Fruit fly (Drosophila melanogaster) whole organism: ENCODE results near the gene Sh3beta.

Source experiments
- CG8478 ChIP-seq: fragments of >200 bp; optimal IDR thresholded peaks from 2 replicates; lab custom pipeline; 2018; ENCODE audit warnings: inconsistent platforms
- Dll ChIP-seq: fragments of >200 bp; optimal IDR thresholded peaks from 2 replicates; lab custom pipeline; 2017
- EcR ChIP-seq, 2 experiments: fragments of >200 bp; optimal IDR thresholded peaks; 2 replicates each; lab custom pipeline; 2017; ENCODE audit warnings: missing biosample characterization in 2 of 2, missing genetic modification characterization in 2 of 2, missing genetic modification reagents in 2 of 2
- pan ChIP-seq: fragments of >200 bp; optimal IDR thresholded peaks from 2 replicates; lab custom pipeline; 2017
- psq ChIP-seq: fragments of >200 bp; optimal IDR thresholded peaks from 2 replicates; lab custom pipeline; 2017
- usp ChIP-seq: fragments of >200 bp; optimal IDR thresholded peaks from 2 replicates; lab custom pipeline; 2017; ENCODE audit warnings: missing biosample characterization, missing genetic modification characterization, mixed read lengths

Sh3beta gene

DNA sequence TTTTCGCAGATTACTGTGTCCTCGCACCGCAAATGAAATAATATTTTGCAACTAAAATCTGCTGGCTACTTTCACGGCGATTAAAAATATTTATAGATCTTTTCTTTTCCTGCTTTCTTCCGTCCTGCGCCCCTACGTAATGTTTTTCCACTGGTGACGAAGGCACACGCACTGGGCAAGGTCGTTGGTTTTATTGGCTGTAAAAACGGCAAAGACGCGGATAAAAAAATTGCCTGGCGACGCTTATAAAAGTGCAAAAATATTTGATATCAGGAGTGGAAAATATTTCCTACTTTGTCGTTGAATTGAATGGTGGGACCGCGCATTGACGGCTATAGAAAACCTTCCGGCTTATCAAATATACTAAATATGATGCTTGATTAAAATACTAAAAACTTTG lies at the start of gene Sh3beta:
Gene Sh3beta (minus strand): TSS at position 327 of the 400 bp plus-strand sequence.
- TF ChIP-seq psq (lab: Kevin White, UChicago) (no peak), usp (GFP tag; lab: Kevin White, UChicago) (no peak), Dll (no peak), EcR (GFP tag; optimal IDR thresholded peaks at IDR 0.05; lab: Kevin White, UChicago) (no peak), CG8478 (lab: Kevin White, UChicago) (no peak), pan (no peak)

DNA sequence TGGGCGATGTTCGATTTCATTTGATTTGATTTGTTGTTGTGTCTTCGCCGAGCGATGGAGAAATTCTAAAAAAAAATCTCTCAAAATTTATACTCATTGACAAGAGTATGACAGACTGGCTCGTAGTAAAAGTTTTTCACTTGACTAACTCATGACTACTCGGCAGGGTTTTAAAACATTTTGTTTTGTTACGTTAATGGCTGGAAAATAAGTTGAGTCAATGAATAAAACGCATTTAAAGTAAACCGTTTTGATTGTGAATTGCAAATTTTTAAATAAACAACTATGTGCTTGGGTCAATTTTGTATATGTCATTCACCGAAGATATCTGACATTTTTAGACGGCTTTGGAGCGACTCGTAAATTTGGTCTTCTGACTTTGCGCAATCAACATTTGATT lies 35.0 kb upstream of the Sh3beta start, which contains the start of gene CG8560:
Gene CG8560 (minus strand): TSS at position 101 of the 400 bp plus-strand sequence.
- TF ChIP-seq EcR (GFP tag; optimal IDR thresholded peaks at IDR 0.05; lab: Kevin White, UChicago) = no peak
- no peak for TF ChIP-seq usp (GFP tag; lab: Kevin White, UChicago)
- no peak for TF ChIP-seq CG8478 (lab: Kevin White, UChicago)
- TF ChIP-seq psq (lab: Kevin White, UChicago) = no peak
- no peak for TF ChIP-seq Dll
- TF ChIP-seq pan = no peak

- TF ChIP-seq CG8478 (lab: Kevin White, UChicago) (no peak), usp (GFP tag; lab: Kevin White, UChicago) (no peak), pan (no peak), psq (lab: Kevin White, UChicago) (no peak), Dll (no peak), EcR (GFP tag; optimal IDR thresholded peaks at IDR 0.05; lab: Kevin White, UChicago) (no peak)
These were observed 32.9 kb upstream of the Sh3beta start for dm6 chr3L:7401972-7402371.

DNA sequence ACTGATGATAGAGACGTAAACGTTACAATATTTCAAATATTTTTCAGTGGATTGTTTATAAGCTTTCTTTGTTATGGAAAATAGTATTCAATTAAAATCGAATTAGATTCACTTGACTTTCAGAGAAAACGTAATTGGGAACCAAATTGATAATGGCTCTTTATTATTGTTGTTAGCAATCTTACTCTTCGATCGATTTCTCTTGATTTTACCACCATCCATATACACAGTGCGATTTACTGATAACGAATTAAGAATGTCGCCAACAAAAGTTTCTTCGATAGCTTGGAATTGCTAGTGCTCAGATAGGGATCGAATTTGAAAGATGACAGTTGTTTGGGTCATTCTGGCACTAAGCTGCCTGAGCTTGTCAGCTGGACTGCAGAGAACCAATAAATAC lies 30.7 kb upstream of the Sh3beta start, which contains the start of gene CG18417:
Gene CG18417 (plus strand): TSS at position 301 of the 400 bp plus-strand sequence.
- TF ChIP-seq pan (no peak), psq (lab: Kevin White, UChicago) (no peak), EcR (GFP tag; optimal IDR thresholded peaks at IDR 0.05; lab: Kevin White, UChicago) (no peak), usp (GFP tag; lab: Kevin White, UChicago) (no peak), Dll (no peak), CG8478 (lab: Kevin White, UChicago) (no peak)

- TF ChIP-seq pan (no peak), CG8478 (lab: Kevin White, UChicago) (no peak), EcR (GFP tag; optimal IDR thresholded peaks at IDR 0.05; lab: Kevin White, UChicago) (no peak), Dll (no peak), usp (GFP tag; lab: Kevin White, UChicago) (no peak), psq (lab: Kevin White, UChicago) (no peak)
These were observed 28.9 kb upstream of the Sh3beta start, which contains the start of gene CG8562 for dm6 chr3L:7397979-7398378. TSS of gene CG8562 (plus strand) at chr3L:7398285.

DNA sequence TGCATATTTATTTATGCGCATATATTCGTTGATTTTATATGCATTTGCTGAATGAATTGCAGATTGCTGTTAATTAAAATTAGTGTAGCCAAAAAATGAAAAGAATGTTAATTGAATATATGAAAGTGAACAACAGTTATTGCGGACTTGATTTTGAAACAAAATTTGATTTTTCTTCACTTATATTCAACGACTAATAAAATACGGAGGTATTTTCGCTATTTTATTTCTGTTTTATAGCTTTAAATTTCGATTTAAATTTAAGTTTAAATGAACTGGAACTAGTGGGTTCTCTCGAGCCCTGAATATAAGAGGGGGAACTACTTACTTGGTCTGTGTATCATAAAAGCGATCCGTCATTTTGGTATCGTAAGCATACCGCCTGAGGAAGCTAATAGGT lies 27.0 kb upstream of the Sh3beta start, which contains the start of gene CG32379:
Gene CG32379 (plus strand): TSS at position 301 of the 400 bp plus-strand sequence.
- no peak for TF ChIP-seq CG8478 (lab: Kevin White, UChicago)
- TF ChIP-seq pan = no peak
- TF ChIP-seq Dll = no peak
- TF ChIP-seq psq (lab: Kevin White, UChicago) = no peak
- no peak for TF ChIP-seq EcR (GFP tag; optimal IDR thresholded peaks at IDR 0.05; lab: Kevin White, UChicago)
- TF ChIP-seq usp (GFP tag; lab: Kevin White, UChicago) = no peak

dm6 chr3L:7390442-7390841 lies 21.4 kb upstream of the Sh3beta start, which contains the start of gene CG8563:
TSS of gene CG8563 (plus strand) at chr3L:7390742.
- TF ChIP-seq usp (GFP tag; lab: Kevin White, UChicago) (no peak), pan (no peak), Dll (no peak), EcR (GFP tag; optimal IDR thresholded peaks at IDR 0.05; lab: Kevin White, UChicago) (no peak), CG8478 (lab: Kevin White, UChicago) (no peak), psq (lab: Kevin White, UChicago) (no peak)

dm6 chr3L:7390004-7390403 lies 20.9 kb upstream of the Sh3beta start:
- no peak for TF ChIP-seq CG8478 (lab: Kevin White, UChicago)

DNA sequence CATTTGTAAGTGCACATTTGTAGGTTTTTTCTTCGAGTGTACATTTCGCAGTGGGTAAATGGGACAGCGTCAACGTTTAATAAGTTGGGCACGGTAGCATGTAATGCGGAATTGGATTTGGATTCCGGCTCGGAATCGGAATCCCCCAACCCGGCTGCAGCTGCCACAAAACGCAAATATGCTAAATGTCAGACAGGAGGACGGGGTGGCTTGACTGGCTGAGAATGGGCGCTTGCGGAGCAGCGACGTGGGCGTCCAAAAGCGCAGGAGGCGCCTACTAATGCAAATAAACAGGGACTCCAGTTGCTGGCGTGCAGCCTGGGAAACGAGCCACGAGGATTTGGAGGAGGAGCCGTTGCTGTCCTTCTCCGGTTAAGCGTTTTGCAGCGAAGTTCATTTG lies 18.8 kb upstream of the Sh3beta start, which contains the start of gene CG8564:
Gene CG8564 (minus strand): TSS at position 101 of the 400 bp plus-strand sequence.
- TF ChIP-seq CG8478 (lab: Kevin White, UChicago) (no peak), Dll (no peak), psq (lab: Kevin White, UChicago) (no peak), EcR (GFP tag; optimal IDR thresholded peaks at IDR 0.05; lab: Kevin White, UChicago) (no peak)

DNA sequence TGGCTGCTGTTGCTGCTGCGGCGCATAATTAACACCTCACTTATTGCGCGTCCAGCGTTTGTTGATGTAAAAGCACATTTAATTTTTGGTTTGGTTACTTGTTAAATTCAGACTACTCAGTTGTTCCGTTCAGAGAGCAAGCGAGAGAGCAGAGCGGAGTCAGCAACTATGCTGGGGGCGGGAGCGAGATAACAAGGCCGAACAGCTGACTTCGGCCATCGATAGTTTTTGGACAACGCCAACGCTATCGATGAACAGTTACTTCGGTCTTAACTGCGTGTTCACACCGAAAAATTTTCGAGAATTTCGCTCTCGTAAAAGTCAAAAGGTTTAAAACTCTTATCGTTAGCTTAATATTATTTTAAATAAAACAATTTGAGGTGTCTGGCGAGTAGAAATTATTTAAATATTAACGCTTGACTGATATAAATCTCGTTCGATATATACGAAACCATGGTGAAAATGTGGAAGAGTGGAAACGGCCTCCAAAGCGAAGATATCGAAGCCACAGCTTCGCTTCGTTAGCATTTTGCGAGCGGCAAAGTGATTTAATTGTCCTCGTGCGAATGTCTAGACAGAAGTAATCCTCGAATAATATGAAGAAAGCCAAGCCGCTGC lies 12.4 kb upstream of the Sh3beta start, which contains the start of the genes SMSr and smid:
Gene SMSr (minus strand): TSS at position 116 of the 618 bp plus-strand sequence.
Gene smid (plus strand): TSS at position 256 of the 618 bp plus-strand sequence.
- TF ChIP-seq usp (GFP tag; lab: Kevin White, UChicago) (no peak), psq (lab: Kevin White, UChicago) (no peak), Dll (no peak), EcR (GFP tag; optimal IDR thresholded peaks at IDR 0.05; lab: Kevin White, UChicago) (no peak), CG8478 (lab: Kevin White, UChicago) (no peak), pan (no peak)

DNA sequence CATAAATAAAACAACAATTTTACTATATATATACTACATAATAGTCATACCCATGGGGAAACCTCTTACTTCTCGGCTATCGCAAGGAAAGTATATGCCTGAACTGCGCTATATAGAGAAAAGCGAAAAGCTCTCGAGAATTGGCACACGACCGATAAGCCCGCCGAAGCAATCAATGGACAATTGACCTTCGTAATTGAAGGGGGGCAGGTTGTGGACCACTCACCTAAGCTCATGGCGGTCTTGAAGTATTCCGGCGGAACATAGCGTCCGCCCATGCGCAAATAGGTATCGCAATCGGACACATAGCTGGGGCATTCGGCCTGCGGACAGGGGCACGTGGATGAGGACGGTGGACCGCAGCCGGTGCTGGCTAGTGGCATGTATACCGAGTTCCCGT lies 11.3 kb upstream of the Sh3beta start:
- TF ChIP-seq pan (no peak), CG8478 (lab: Kevin White, UChicago) (no peak), EcR (GFP tag; optimal IDR thresholded peaks at IDR 0.05; lab: Kevin White, UChicago) (no peak), psq (lab: Kevin White, UChicago) (no peak), Dll (no peak), usp (GFP tag; lab: Kevin White, UChicago) (no peak)

dm6 chr3L:7376830-7377229 lies 7.8 kb upstream of the Sh3beta start:
- no peak for TF ChIP-seq CG8478 (lab: Kevin White, UChicago)
- TF ChIP-seq usp (GFP tag; lab: Kevin White, UChicago) = no peak
- TF ChIP-seq EcR (GFP tag; optimal IDR thresholded peaks at IDR 0.05; lab: Kevin White, UChicago) = no peak
- TF ChIP-seq pan = no peak
- TF ChIP-seq psq (lab: Kevin White, UChicago) = no peak
- TF ChIP-seq Dll = no peak
